Worm (Caenorhabditis elegans): Measurements from ENCODE around the gene npr-38.

- TF ChIP-seq elt-1 (tag; optimal IDR thresholded peaks at IDR 0.05; ENCODE audit: borderline replicate concordance, insufficient read depth): no peak
- TF ChIP-seq elt-3 (tag; optimal IDR thresholded peaks at IDR 0.05): no peak
- TF ChIP-seq unc-62 (GFP tag; optimal IDR thresholded peaks at IDR 0.05): no peak
- TF ChIP-seq ham-2 (GFP tag; optimal IDR thresholded peaks at IDR 0.05): no peak
- no peak for TF ChIP-seq unc-39 (tag; optimal IDR thresholded peaks at IDR 0.05)
Observed at ce11 chrX:6274270-6274669, 37.2 kb upstream of the npr-38 start.
